Worm (Caenorhabditis elegans) whole organism, young adult: ENCODE data around the gene T02H6.7.
A peak's percentile ranks its signal among the peaks of the same experiment; 100 is the strongest.

Experiments used
- C06A6.2 ChIP-seq: fragments of 200-800 bp; sonication (Bioruptor generic); conservative IDR thresholded peaks from 2 replicates; pipeline ENCODE4 v1.3.6; 2022; ENCODE audit warnings: missing genetic modification characterization, missing compliant biosample characterization
- C17E4.6 ChIP-seq: fragments of 200-800 bp; sonication (Bioruptor generic); IDR thresholded peaks from 2 replicates; pipeline ENCODE4 v1.3.6; 2022; ENCODE audit warnings: missing genetic modification reagents, missing genetic modification characterization, missing compliant biosample characterization
- D2030.7 ChIP-seq: fragments of 200-800 bp; sonication (Bioruptor generic); IDR thresholded peaks from 2 replicates; pipeline ENCODE4 v1.3.6; 2022; ENCODE audit warnings: missing genetic modification reagents, missing genetic modification characterization, missing compliant biosample characterization
- F33H1.4 ChIP-seq: fragments of 200-800 bp; sonication (Bioruptor generic); IDR thresholded peaks from 2 replicates; pipeline ENCODE4 v1.3.6; 2022; ENCODE audit warnings: missing genetic modification reagents, missing genetic modification characterization, missing compliant biosample characterization
- F37B4.10 ChIP-seq: fragments of 200-800 bp; sonication (Bioruptor generic); IDR thresholded peaks from 2 replicates; pipeline ENCODE4 v1.3.6; 2022; ENCODE audit warnings: missing genetic modification characterization, missing compliant biosample characterization
- Y53G8AR.9 ChIP-seq: fragments of 200-800 bp; sonication (Bioruptor generic); conservative IDR thresholded peaks from 2 replicates; pipeline ENCODE4 v1.3.6; 2022; ENCODE audit warnings: missing genetic modification reagents, missing genetic modification characterization, missing compliant biosample characterization
- ZK185.1 ChIP-seq: sonication (generic microtip); optimal IDR thresholded peaks from 2 replicates; lab custom pipeline; 2016; ENCODE audit warnings: mild to moderate bottlenecking, missing genetic modification characterization, missing compliant biosample characterization; ENCODE audit not compliant: poor library complexity, severe bottlenecking
- aptf-2 ChIP-seq: fragments of 200-800 bp; sonication (Bioruptor generic); conservative IDR thresholded peaks from 2 replicates; pipeline ENCODE4 v1.3.6; 2022; ENCODE audit warnings: missing genetic modification reagents, missing genetic modification characterization, missing compliant biosample characterization
- aptf-3 ChIP-seq: fragments of 200-800 bp; sonication (Bioruptor generic); IDR thresholded peaks from 2 replicates; pipeline ENCODE4 v1.3.6; 2022; ENCODE audit warnings: missing genetic modification characterization, missing compliant biosample characterization
- attf-3 ChIP-seq: fragments of 200-800 bp; sonication (Bioruptor generic); conservative IDR thresholded peaks from 2 replicates; pipeline ENCODE4 v1.3.6; 2022; ENCODE audit warnings: missing genetic modification reagents, missing genetic modification characterization, missing compliant biosample characterization
- attf-6 ChIP-seq: fragments of 200-800 bp; sonication (Bioruptor generic); IDR thresholded peaks from 2 replicates; pipeline ENCODE4 v1.3.6; 2022; ENCODE audit warnings: missing genetic modification reagents, missing genetic modification characterization, missing compliant biosample characterization
- cebp-1 ChIP-seq, 2 experiments: fragments of 200-800 bp in 1 of 2; sonication (Bioruptor generic) in 1 of 2; sonication (generic microtip) in 1 of 2; IDR thresholded peaks in 1 of 2; optimal IDR thresholded peaks in 1 of 2; 2 replicates each; pipeline versions ENCODE4 v1.3.6 to Lab custom; 2017 to 2022; ENCODE audit warnings: missing compliant biosample characterization in 2 of 2, missing genetic modification characterization in 2 of 2, mild to moderate bottlenecking in 1 of 2, missing genetic modification reagents in 1 of 2, moderate library complexity in 1 of 2
- ceh-100 ChIP-seq: fragments of 200-800 bp; sonication (Bioruptor generic); IDR thresholded peaks from 2 replicates; pipeline ENCODE4 v1.3.6; 2022; ENCODE audit warnings: missing genetic modification reagents, missing genetic modification characterization, missing compliant biosample characterization
- ceh-79 ChIP-seq: sonication (generic microtip); optimal IDR thresholded peaks from 2 replicates; lab custom pipeline; 2017; ENCODE audit warnings: mild to moderate bottlenecking, missing genetic modification characterization, missing compliant biosample characterization
- ceh-91 ChIP-seq: fragments of 200-800 bp; sonication (Bioruptor generic); IDR thresholded peaks from 2 replicates; pipeline ENCODE4 v1.3.6; 2022; ENCODE audit warnings: missing genetic modification reagents, missing genetic modification characterization, missing compliant biosample characterization
- dox-1 ChIP-seq: fragments of 200-800 bp; sonication (Bioruptor generic); IDR thresholded peaks from 2 replicates; pipeline ENCODE4 v1.3.6; 2022; ENCODE audit warnings: missing genetic modification reagents, missing genetic modification characterization, missing compliant biosample characterization
- egrh-3 ChIP-seq: fragments of 200-800 bp; sonication (Bioruptor generic); IDR thresholded peaks from 2 replicates; pipeline ENCODE4 v1.3.6; 2022; ENCODE audit warnings: missing genetic modification reagents, missing genetic modification characterization, missing compliant biosample characterization
- lag-1 ChIP-seq: fragments of 200-800 bp; sonication (Bioruptor generic); IDR thresholded peaks from 2 replicates; pipeline ENCODE4 v1.3.6; 2022; ENCODE audit warnings: missing genetic modification reagents, missing genetic modification characterization, missing compliant biosample characterization
- lin-26 ChIP-seq: fragments of 200-800 bp; sonication (Bioruptor generic); IDR thresholded peaks from 2 replicates; pipeline ENCODE4 v1.3.6; 2022; ENCODE audit warnings: missing genetic modification reagents, missing genetic modification characterization, missing compliant biosample characterization
- madf-6 ChIP-seq: fragments of 200-800 bp; sonication (Bioruptor generic); IDR thresholded peaks from 2 replicates; pipeline ENCODE4 v1.3.6; 2022; ENCODE audit warnings: missing genetic modification reagents, missing genetic modification characterization, missing compliant biosample characterization
- madf-8 ChIP-seq: fragments of 200-800 bp; sonication (Bioruptor generic); conservative IDR thresholded peaks from 2 replicates; pipeline ENCODE4 v1.3.6; 2022; ENCODE audit warnings: missing genetic modification reagents, missing genetic modification characterization, missing compliant biosample characterization
- mcd-1 ChIP-seq: fragments of 200-800 bp; sonication (Bioruptor generic); IDR thresholded peaks from 2 replicates; pipeline ENCODE4 v1.3.6; 2022; ENCODE audit warnings: missing genetic modification reagents, missing genetic modification characterization, missing compliant biosample characterization
- nfya-2 ChIP-seq: fragments of 200-800 bp; sonication (Bioruptor generic); IDR thresholded peaks from 2 replicates; pipeline ENCODE4 v1.3.6; 2022; ENCODE audit warnings: missing genetic modification reagents, missing genetic modification characterization, missing compliant biosample characterization
- nfyb-1 ChIP-seq: fragments of 200-800 bp; sonication (Bioruptor generic); IDR thresholded peaks from 2 replicates; pipeline ENCODE4 v1.3.6; 2022; ENCODE audit warnings: missing genetic modification reagents, missing genetic modification characterization, missing compliant biosample characterization
- snpc-1.1 ChIP-seq: sonication (generic microtip); optimal IDR thresholded peaks from 2 replicates; lab custom pipeline; 2017; ENCODE audit warnings: missing genetic modification characterization, mild to moderate bottlenecking, missing compliant biosample characterization, antibody characterized with exemption, moderate library complexity, missing genotype, missing genetic modification reagents; ENCODE audit not compliant: insufficient read depth
- tlf-1 ChIP-seq: fragments of 200-800 bp; sonication (Bioruptor generic); optimal IDR thresholded peaks from 2 replicates; lab custom pipeline; 2018; ENCODE audit warnings: mild to moderate bottlenecking, missing genetic modification characterization, missing compliant biosample characterization
- ztf-25 ChIP-seq: fragments of 200-800 bp; sonication (Bioruptor generic); IDR thresholded peaks from 2 replicates; pipeline ENCODE4 v1.3.6; 2022; ENCODE audit warnings: missing genetic modification reagents, missing genetic modification characterization, missing compliant biosample characterization

T02H6.7 gene

DNA sequence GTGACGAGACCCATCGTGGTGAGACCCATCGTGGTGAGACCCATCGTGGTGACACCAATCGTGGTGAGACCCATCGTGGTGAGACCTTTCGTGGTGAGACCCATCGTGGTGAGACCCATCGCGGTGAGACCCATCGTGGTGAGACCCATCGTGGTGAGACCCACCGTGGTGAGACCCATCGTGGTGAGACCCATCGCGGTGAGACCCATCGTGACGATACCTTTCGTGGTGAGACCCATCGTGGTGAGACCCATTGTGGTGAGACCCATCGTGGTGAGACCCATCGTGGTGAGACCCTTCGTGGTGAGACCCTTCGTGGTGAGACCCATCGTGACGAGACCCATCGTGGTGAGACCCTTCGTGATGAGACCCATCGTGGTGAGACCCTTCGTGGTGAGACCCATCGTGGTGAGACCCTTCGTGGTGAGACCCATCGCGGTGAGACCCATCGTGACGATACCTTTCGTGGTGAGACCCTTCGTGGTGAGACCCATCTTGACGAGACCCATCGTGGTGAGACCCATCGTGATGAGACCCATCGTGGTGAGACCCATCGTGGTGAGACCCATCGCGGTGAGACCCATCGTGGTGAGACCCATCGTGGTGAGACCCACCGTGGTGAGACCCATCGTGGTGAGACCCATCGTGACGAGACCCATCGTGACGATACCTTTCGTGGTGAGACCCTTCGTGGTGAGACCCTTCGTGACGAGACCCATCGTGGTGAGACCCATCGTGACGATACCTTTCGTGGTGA, 14.5 kb downstream of the T02H6.7 start (continued):
- TF ChIP-seq C06A6.2 (GFP tag; lab: Robert Waterston, UW), result peak; percentile 46; the same call in 1 of the 2 replicates
- 0 out of 2 replicates have a peak, but pooled peaks have one; percentile 75 for TF ChIP-seq aptf-3 (GFP tag; lab: Robert Waterston, UW)
- TF ChIP-seq F33H1.4, result peak; percentile 78
- 0 out of 2 replicates have a peak, but pooled peaks have one; percentile 74 for TF ChIP-seq nfya-2
- TF ChIP-seq ceh-100, result 0 out of 2 replicates have a peak, but pooled peaks have one; percentile 31
- TF ChIP-seq ceh-91 (GFP tag; lab: Robert Waterston, UW), result peak; percentile 41; the same call in 1 of the 2 replicates
- 0 out of 2 replicates have a peak, but pooled peaks have one; percentile 10 for TF ChIP-seq mcd-1
- TF ChIP-seq lag-1 (GFP tag; lab: Robert Waterston, UW), result peak; percentile 87; the same call in 1 of the 2 replicates
- TF ChIP-seq Y53G8AR.9 (GFP tag; lab: Robert Waterston, UW), result peak; percentile 85
- TF ChIP-seq dox-1 (GFP tag; lab: Robert Waterston, UW), result peak; percentile 51; the same call in 1 of the 2 replicates
- 0 out of 2 replicates have a peak, but pooled peaks have one; percentile 22 for TF ChIP-seq C17E4.6

ce11 chrII:698453-698852, 16.0 kb downstream of the T02H6.7 start:
- TF ChIP-seq lin-26, result 0 out of 2 replicates have a peak, but pooled peaks have one; percentile 11
- 0 out of 2 replicates have a peak, but pooled peaks have one; percentile 44 for TF ChIP-seq F37B4.10 (GFP tag; lab: Robert Waterston, UW)
- 0 out of 2 replicates have a peak, but pooled peaks have one; percentile 36 for TF ChIP-seq madf-6 (GFP tag; lab: Robert Waterston, UW)
- TF ChIP-seq D2030.7 (GFP tag; lab: Robert Waterston, UW), result peak; percentile 18; the same call in 1 of the 2 replicates
- peak; percentile 21; the same call in 1 of the 2 replicates for TF ChIP-seq aptf-2
- 0 out of 2 replicates have a peak, but pooled peaks have one; percentile 12 for TF ChIP-seq ztf-25
- TF ChIP-seq egrh-3 (GFP tag; lab: Robert Waterston, UW), result peak; percentile 50; the same call in 1 of the 2 replicates
- 0 out of 2 replicates have a peak, but pooled peaks have one; percentile 45 for TF ChIP-seq attf-6 (GFP tag; lab: Robert Waterston, UW)
- TF ChIP-seq F33H1.4, result peak; percentile 64; the same call in 1 of the 2 replicates
- TF ChIP-seq ceh-91 (GFP tag; lab: Robert Waterston, UW), result peak; percentile 44

DNA sequence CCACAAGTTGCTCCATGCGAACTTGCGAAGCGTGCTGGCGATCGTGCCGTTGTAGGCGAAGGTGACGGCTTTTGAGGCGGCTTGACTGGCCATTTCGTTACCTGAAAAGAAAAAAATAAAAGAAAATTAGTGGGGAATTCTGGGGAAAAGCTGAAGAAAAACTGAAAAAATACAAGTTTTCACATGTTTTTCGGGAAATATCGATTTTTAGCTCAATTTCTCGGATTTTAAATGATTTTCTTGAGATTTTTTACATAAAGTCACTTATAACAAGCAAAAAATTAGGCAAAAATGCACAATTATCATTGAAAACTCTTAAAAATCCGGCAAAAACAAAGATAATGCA, 18.6 kb downstream of the T02H6.7 start, which contains the start of gene T02H6.11:
T02H6.11 (minus strand) TSS at position 101 of the 346 bp plus-strand sequence.
- no peak for TF ChIP-seq tlf-1 (GFP tag; lab: Kevin White, UChicago)

- TF ChIP-seq snpc-1.1 (tag; lab: Kevin White, UChicago), result no peak
- TF ChIP-seq attf-3, result peak; percentile 85
Observed at ce11 chrII:701371-702139, 19.1 kb downstream of the T02H6.7 start, which contains the start of gene thoc-1. thoc-1 (plus strand) TSS chrII:702107.

DNA sequence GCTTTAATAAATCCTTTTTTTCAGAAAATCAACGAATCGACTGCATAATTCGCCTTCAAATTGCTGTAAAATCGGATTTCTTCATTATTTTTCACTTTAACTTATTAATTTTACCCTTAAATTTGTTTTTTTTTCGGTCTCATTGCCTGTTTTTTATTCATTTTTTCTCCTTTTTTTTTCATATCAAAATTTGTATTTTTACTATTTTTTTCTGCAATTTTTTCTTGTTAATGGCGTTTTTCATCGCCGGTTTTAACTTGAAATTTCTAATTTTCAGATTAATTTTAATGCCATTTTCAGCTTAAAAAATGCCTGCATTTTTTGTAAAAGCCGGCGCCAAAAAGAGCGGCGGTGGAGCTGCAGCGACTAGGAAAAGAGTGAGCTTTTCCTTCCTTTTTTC, 26.7 kb downstream of the T02H6.7 start, which contains the start of gene T02H6.1:
T02H6.1 (plus strand) TSS at position 301 of the 400 bp plus-strand sequence.
- TF ChIP-seq ZK185.1, result no peak
- no peak for TF ChIP-seq nfyb-1 (GFP tag; lab: Robert Waterston, UW)
- TF ChIP-seq madf-8 (GFP tag; lab: Robert Waterston, UW), result no peak
- no peak for TF ChIP-seq madf-6 (GFP tag; lab: Robert Waterston, UW)

DNA sequence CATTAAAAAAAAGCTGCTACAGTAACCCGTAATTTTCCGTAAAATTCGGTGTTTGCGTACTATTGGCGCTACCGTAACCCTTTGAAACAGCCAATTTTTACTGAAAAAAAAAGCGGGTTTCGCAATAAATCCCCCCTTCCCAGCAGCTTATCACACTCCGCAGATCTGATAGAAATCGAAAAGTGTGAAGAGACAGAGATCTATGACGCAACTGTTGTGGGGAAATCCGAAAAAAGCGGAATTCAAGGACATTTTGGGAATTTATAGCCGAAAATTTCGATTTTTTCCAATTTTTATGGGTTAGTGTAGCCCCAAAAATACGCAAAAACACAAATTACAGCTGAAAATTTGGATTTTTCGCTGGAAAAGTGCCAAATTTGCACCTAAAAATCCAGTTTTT, 39.5 kb downstream of the T02H6.7 start:
- TF ChIP-seq ceh-79 (no peak), cebp-1 (GFP tag; IDR thresholded peaks at IDR 0.05; lab: Robert Waterston, UW) (no peak), cebp-1 (tag; optimal IDR thresholded peaks at IDR 0.05; lab: Kevin White, UChicago) (peak; percentile 19)
